Fruit fly (Drosophila melanogaster): Measurements from ENCODE around the gene bves.

The bves gene

DNA sequence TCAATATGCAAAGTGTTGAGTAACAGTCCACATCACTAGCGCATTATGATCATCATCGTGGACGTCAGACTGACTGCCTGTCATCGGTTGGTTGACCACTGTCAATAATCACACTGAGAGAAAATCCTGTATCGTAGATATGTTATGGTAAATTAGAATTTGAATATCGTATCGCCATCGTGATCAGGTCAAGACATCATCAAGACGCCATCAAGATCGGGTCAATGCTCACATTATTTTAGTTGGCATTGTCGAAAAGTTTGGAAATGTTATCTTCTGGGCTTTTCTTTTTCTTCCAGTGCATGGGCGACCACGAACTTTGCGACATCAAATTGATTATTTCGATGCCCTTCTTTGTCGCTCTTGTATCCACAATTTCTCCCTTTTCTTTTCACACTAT, 5.2 kb downstream of the bves start (continued):
- TF ChIP-seq CG15269 (tag; optimal IDR thresholded peaks at IDR 0.05): peak; percentile 94
- peak; percentile 91 for TF ChIP-seq fd96Cb (tag; optimal IDR thresholded peaks at IDR 0.05)
- TF ChIP-seq inv (GFP tag; IDR thresholded peaks at IDR 0.05; ENCODE audit: partially characterized antibody): no peak
- TF ChIP-seq sens-2 (GFP tag; IDR thresholded peaks at IDR 0.05): 0 out of 2 replicates have a peak, but pooled peaks have one; percentile 45
- TF ChIP-seq CG7987 (GFP tag; optimal IDR thresholded peaks at IDR 0.05): peak; percentile 32
- TF ChIP-seq CG17361 (GFP tag; IDR thresholded peaks at IDR 0.05): peak; percentile 88
- TF ChIP-seq MBD-R2 (GFP tag; IDR thresholded peaks at IDR 0.05): peak; percentile 52; the same call in 1 of the 2 replicates
- peak; percentile 67 for TF ChIP-seq Hey (tag; optimal IDR thresholded peaks at IDR 0.05)
- peak; percentile 78 for TF ChIP-seq CG14667 (GFP tag; IDR thresholded peaks at IDR 0.05)
- TF ChIP-seq CG1024 (GFP tag; IDR thresholded peaks at IDR 0.05): peak; percentile 76
- TF ChIP-seq pnt (GFP tag; optimal IDR thresholded peaks at IDR 0.05): peak; percentile 90
- TF ChIP-seq dati (GFP tag; IDR thresholded peaks at IDR 0.05): peak; percentile 51
- TF ChIP-seq CG7556 (GFP tag; optimal IDR thresholded peaks at IDR 0.05): peak; percentile 91
- 0 out of 2 replicates have a peak, but pooled peaks have one; percentile 34 for TF ChIP-seq Doc2 (GFP tag; IDR thresholded peaks at IDR 0.05)
- TF ChIP-seq slbo (GFP tag; IDR thresholded peaks at IDR 0.05): peak; percentile 89
- TF ChIP-seq CG34422 (GFP tag; IDR thresholded peaks at IDR 0.05): peak; percentile 88
- peak; percentile 22 for TF ChIP-seq Sry-β (GFP tag; optimal IDR thresholded peaks at IDR 0.05)
- TF ChIP-seq ro (GFP tag; IDR thresholded peaks at IDR 0.05): peak; percentile 38; the same call in 1 of the 2 replicates
- no peak for TF ChIP-seq bbx (GFP tag; IDR thresholded peaks at IDR 0.05; ENCODE audit: partially characterized antibody)
- TF ChIP-seq Hmr (GFP tag; optimal IDR thresholded peaks at IDR 0.05): peak; percentile 85
- peak; percentile 53 for TF ChIP-seq danr (GFP tag; IDR thresholded peaks at IDR 0.05)
- no peak for TF ChIP-seq pita (GFP tag; optimal IDR thresholded peaks at IDR 0.05)
- peak; percentile 72 for TF ChIP-seq pros (GFP tag; optimal IDR thresholded peaks at IDR 0.05)
- TF ChIP-seq kah (GFP tag; optimal IDR thresholded peaks at IDR 0.05): peak; percentile 78
- TF ChIP-seq repo (GFP tag; optimal IDR thresholded peaks at IDR 0.05): peak; percentile 87
- peak; percentile 99 for TF ChIP-seq Med (GFP tag)
- peak; percentile 75 for TF ChIP-seq CG11695 (GFP tag; IDR thresholded peaks at IDR 0.05)
- peak; percentile 87 for TF ChIP-seq CG10209 (GFP tag; optimal IDR thresholded peaks at IDR 0.05)
- TF ChIP-seq CG8089 (GFP tag; optimal IDR thresholded peaks at IDR 0.05): peak; percentile 87
- peak; percentile 83 for TF ChIP-seq Rx (GFP tag; IDR thresholded peaks at IDR 0.05)
- peak; percentile 83 for TF ChIP-seq CG14710 (tag; optimal IDR thresholded peaks at IDR 0.05)
- peak; percentile 93 for TF ChIP-seq Dad (GFP tag; optimal IDR thresholded peaks at IDR 0.05)
- TF ChIP-seq esg (GFP tag; conservative IDR thresholded peaks at IDR 0.05): peak; percentile 83
- peak; percentile 67 to 96 for TF ChIP-seq bsh (GFP tag; optimal IDR thresholded peaks at IDR 0.05)
- peak in 1 of 3 experiments; percentile 90 for TF ChIP-seq lola (GFP tag; optimal IDR thresholded peaks at IDR 0.05)
- TF ChIP-seq CG18619 (GFP tag; optimal IDR thresholded peaks at IDR 0.05): peak; percentile 86
- peak; percentile 75 for TF ChIP-seq CG3163 (GFP tag; optimal IDR thresholded peaks at IDR 0.05)
- peak; percentile 91 for TF ChIP-seq run (tag; optimal IDR thresholded peaks at IDR 0.05)
- TF ChIP-seq CG12299 (tag; optimal IDR thresholded peaks at IDR 0.05): peak; percentile 88
- TF ChIP-seq NFAT (GFP tag; IDR thresholded peaks at IDR 0.05): 0 out of 2 replicates have a peak, but pooled peaks have one; percentile 16
- TF ChIP-seq Opbp (GFP tag; IDR thresholded peaks at IDR 0.05; ENCODE audit: partially characterized antibody): no peak
- TF ChIP-seq vvl (GFP tag; IDR thresholded peaks at IDR 0.05): peak; percentile 93
- peak; percentile 80 for TF ChIP-seq CG6765 (GFP tag; optimal IDR thresholded peaks at IDR 0.05)
- TF ChIP-seq CG2199 (GFP tag; IDR thresholded peaks at IDR 0.05): 0 out of 3 replicates have a peak, but pooled peaks have one; percentile 43
- peak; percentile 66 for TF ChIP-seq CG6683 (GFP tag; optimal IDR thresholded peaks at IDR 0.05)
- peak; percentile 81 for TF ChIP-seq tap (tag; optimal IDR thresholded peaks at IDR 0.05)
- no peak for TF ChIP-seq CG34224 (GFP tag; IDR thresholded peaks at IDR 0.05; ENCODE audit: partially characterized antibody)
- TF ChIP-seq D19A (tag; optimal IDR thresholded peaks at IDR 0.05): peak; percentile 60
- TF ChIP-seq CG18262 (tag; optimal IDR thresholded peaks at IDR 0.05): peak; percentile 87
- peak; percentile 80 for TF ChIP-seq H15 (GFP tag; IDR thresholded peaks at IDR 0.05)

Data from whole organism, embryonic.